Fruit fly (Drosophila melanogaster): ENCODE data around the gene mbf1.

Gene mbf1

dm6 chr3L:16571014-16571738, 3.1 kb upstream of the mbf1 start (continued):
- TF ChIP-seq sisA (GFP tag; IDR thresholded peaks at IDR 0.05) (no peak; the same call in 1 of the 2 replicates), CG8924 (tag; optimal IDR thresholded peaks at IDR 0.05) (peak; percentile 60), CG14860 (GFP tag; IDR thresholded peaks at IDR 0.05; ENCODE audit: partially characterized antibody) (no peak), nau (GFP tag; optimal IDR thresholded peaks at IDR 0.05) (peak; percentile 22), dmrt11E (tag; optimal IDR thresholded peaks at IDR 0.05) (peak; percentile 17), luna (GFP tag; optimal IDR thresholded peaks at IDR 0.05) (no peak), dmrt99B (tag; optimal IDR thresholded peaks at IDR 0.05) (peak; percentile 46), vfl (GFP tag; optimal IDR thresholded peaks at IDR 0.05) (peak; percentile 25), Hand (GFP tag; optimal IDR thresholded peaks at IDR 0.05) (no peak), sens-2 (GFP tag; IDR thresholded peaks at IDR 0.05) (no peak), CG16779 (GFP tag; IDR thresholded peaks at IDR 0.05) (no peak), nerfin-1 (tag; optimal IDR thresholded peaks at IDR 0.05) (no peak), phol (tag; optimal IDR thresholded peaks at IDR 0.05) (peak; percentile 47), ind (GFP tag; optimal IDR thresholded peaks at IDR 0.05) (peak; percentile 44), wek (GFP tag; optimal IDR thresholded peaks at IDR 0.05) (no peak), Lim3 (GFP tag; IDR thresholded peaks at IDR 0.05) (no peak), ap (GFP tag; IDR thresholded peaks at IDR 0.05) (peak; percentile 31; the same call in 1 of the 2 replicates), CG15696 (tag; optimal IDR thresholded peaks at IDR 0.05) (no peak), CG7786 (GFP tag; optimal IDR thresholded peaks at IDR 0.05) (peak; percentile 44), Hr51 (GFP tag; optimal IDR thresholded peaks at IDR 0.05) (peak; percentile 33 to 65), BtbVII (GFP tag; optimal IDR thresholded peaks at IDR 0.05) (peak; percentile 39), Optix (GFP tag; IDR thresholded peaks at IDR 0.05) (no peak), CG31224 (GFP tag; IDR thresholded peaks at IDR 0.05) (peak; percentile 15; the same call in 1 of the 2 replicates), CG9797 (GFP tag; optimal IDR thresholded peaks at IDR 0.05) (no peak), CG12071 (GFP tag; optimal IDR thresholded peaks at IDR 0.05) (no peak), CG14667 (GFP tag; IDR thresholded peaks at IDR 0.05) (peak; percentile 62), croc (GFP tag; conservative IDR thresholded peaks at IDR 0.05) (no peak), Antp (GFP tag; optimal IDR thresholded peaks at IDR 0.05) (no peak), h (optimal IDR thresholded peaks at IDR 0.05) (no peak), Atf3 (GFP tag; optimal IDR thresholded peaks at IDR 0.05) (no peak), gsb (GFP tag; IDR thresholded peaks at IDR 0.05) (peak; percentile 29; the same call in 1 of the 2 replicates), Doc2 (GFP tag; IDR thresholded peaks at IDR 0.05) (no peak), CG7372 (GFP tag; IDR thresholded peaks at IDR 0.05) (peak; percentile 56; the same call in 1 of the 2 replicates), CG9932 (GFP tag; IDR thresholded peaks at IDR 0.05) (peak; percentile 57), CG1529 (GFP tag; optimal IDR thresholded peaks at IDR 0.05) (no peak), Kr (GFP tag; optimal IDR thresholded peaks at IDR 0.05) (no peak), CG16815 (GFP tag; optimal IDR thresholded peaks at IDR 0.05) (no peak), hth (optimal IDR thresholded peaks at IDR 0.05) (no peak), Fer1 (GFP tag; optimal IDR thresholded peaks at IDR 0.05) (peak; percentile 53), D19A (tag; optimal IDR thresholded peaks at IDR 0.05) (peak; percentile 12), CG13624 (GFP tag; optimal IDR thresholded peaks at IDR 0.05) (peak; percentile 61), CG3163 (GFP tag; optimal IDR thresholded peaks at IDR 0.05) (no peak), CG10267 (tag; optimal IDR thresholded peaks at IDR 0.05) (peak; percentile 34), cad (GFP tag; optimal IDR thresholded peaks at IDR 0.05) (no peak), ssp (GFP tag; IDR thresholded peaks at IDR 0.05) (no peak), Chrac-16 (GFP tag; optimal IDR thresholded peaks at IDR 0.05) (peak; percentile 21), Aef1 (GFP tag; IDR thresholded peaks at IDR 0.05) (peak; percentile 47; the same call in 2 of the 3 replicates), PHDP (tag; optimal IDR thresholded peaks at IDR 0.05) (peak; percentile 65), Dip3 (GFP tag; optimal IDR thresholded peaks at IDR 0.05) (peak; percentile 8), CG3847 (GFP tag; IDR thresholded peaks at IDR 0.05) (peak; percentile 52), z (GFP tag; IDR thresholded peaks at IDR 0.05) (peak; percentile 73)

Measured in whole organism, embryonic.